Worm (Caenorhabditis elegans): ENCODE results near the gene ZC376.8.

The ZC376.8 gene

DNA sequence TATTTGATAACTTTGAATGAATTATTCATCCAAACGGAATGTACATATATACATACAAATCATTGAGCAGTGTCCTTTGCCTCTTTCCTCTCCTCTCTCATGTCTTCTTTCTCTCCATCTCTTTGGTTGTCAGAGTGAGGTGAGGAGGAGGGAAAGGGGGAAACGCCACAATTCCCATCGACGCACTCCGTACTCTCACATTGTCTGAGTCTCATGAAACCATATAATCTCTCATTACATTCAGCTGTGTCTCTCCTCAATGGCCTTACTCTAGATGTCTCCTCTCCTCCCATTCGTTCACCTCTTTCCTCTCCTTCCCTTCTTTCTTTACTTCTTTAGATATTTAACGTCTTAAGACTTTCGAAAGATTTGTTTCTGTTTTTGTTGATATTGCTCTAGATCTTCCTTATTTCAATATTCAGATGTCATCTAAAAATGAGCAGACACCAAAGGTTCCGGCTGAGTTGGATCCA is 2.4 kb upstream of the ZC376.8 start, which contains the start of gene ceh-74:
Gene ceh-74 (plus strand): TSS at position 423 of the 473 bp plus-strand sequence.
- no peak for TF ChIP-seq ets-7 (tag; optimal IDR thresholded peaks at IDR 0.05)
- TF ChIP-seq sea-1 (GFP tag; conservative IDR thresholded peaks at IDR 0.05) = no peak
- TF ChIP-seq aly-1 (tag; optimal IDR thresholded peaks at IDR 0.05) = no peak
- no peak for TF ChIP-seq hnd-1 (tag; optimal IDR thresholded peaks at IDR 0.05)
- TF ChIP-seq tra-4 (tag; optimal IDR thresholded peaks at IDR 0.05) = no peak

- no peak for TF ChIP-seq tbx-37 (GFP tag; conservative IDR thresholded peaks at IDR 0.05)
- no peak for TF ChIP-seq aly-1 (tag; optimal IDR thresholded peaks at IDR 0.05)
- TF ChIP-seq tra-4 (tag; optimal IDR thresholded peaks at IDR 0.05) = no peak
- TF ChIP-seq B0310.2 (tag; optimal IDR thresholded peaks at IDR 0.05) = no peak
- TF ChIP-seq pes-1 (GFP tag; IDR thresholded peaks at IDR 0.05) = no peak
- TF ChIP-seq hmbx-1 (tag; optimal IDR thresholded peaks at IDR 0.05) = no peak
- TF ChIP-seq ceh-13 (GFP tag; optimal IDR thresholded peaks at IDR 0.05) = no peak
- TF ChIP-seq hmg-4 (GFP tag; optimal IDR thresholded peaks at IDR 0.05) = no peak
- TF ChIP-seq ama-1 (optimal IDR thresholded peaks at IDR 0.05) = no peak
- no peak for TF ChIP-seq sea-1 (GFP tag; conservative IDR thresholded peaks at IDR 0.05)
- no peak for TF ChIP-seq hnd-1 (tag; optimal IDR thresholded peaks at IDR 0.05)
- TF ChIP-seq F13C5.2 (tag; optimal IDR thresholded peaks at IDR 0.05) = no peak
- no peak for TF ChIP-seq flt-1 (GFP tag; IDR thresholded peaks at IDR 0.05)
- TF ChIP-seq scrt-1 (GFP tag; IDR thresholded peaks at IDR 0.05) = no peak
- TF ChIP-seq tbx-11 (GFP tag; IDR thresholded peaks at IDR 0.05) = no peak
- TF ChIP-seq ceh-36 (tag; optimal IDR thresholded peaks at IDR 0.05) = no peak
- TF ChIP-seq ets-7 (tag; optimal IDR thresholded peaks at IDR 0.05) = no peak
These were observed 2.8 kb downstream of the ZC376.8 start, which contains the start of gene cest-2.3 for ce11 chrV:14182860-14183259. TSS of gene cest-2.3 (minus strand) at chrV:14182960.

DNA sequence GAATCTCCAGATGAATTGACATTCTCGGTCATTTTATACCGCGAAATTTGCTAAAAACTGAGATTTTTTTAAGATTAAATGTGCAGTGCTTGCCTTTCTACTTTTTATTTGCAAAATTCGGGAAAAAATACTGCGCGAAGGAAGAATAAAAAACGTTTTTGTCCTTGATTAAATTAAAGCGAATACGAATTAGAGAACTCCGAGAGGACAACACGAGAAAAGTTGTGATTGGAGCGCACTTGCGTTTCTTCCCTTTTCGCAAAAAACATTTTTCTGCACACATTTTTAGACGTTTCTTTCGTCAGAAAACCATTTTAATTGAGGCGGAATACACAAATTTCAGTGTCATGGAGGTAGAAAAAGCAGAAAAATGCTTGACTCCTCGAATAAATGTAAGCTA is 5.4 kb downstream of the ZC376.8 start, which contains the start of the genes trm-1 and ints-2:
Gene trm-1 (minus strand): TSS at position 175 of the 400 bp plus-strand sequence.
Gene ints-2 (plus strand): TSS at position 249 of the 400 bp plus-strand sequence.
- TF ChIP-seq ets-7 (tag; optimal IDR thresholded peaks at IDR 0.05) = no peak
- no peak for TF ChIP-seq F13C5.2 (tag; optimal IDR thresholded peaks at IDR 0.05)
- TF ChIP-seq ceh-36 (tag; optimal IDR thresholded peaks at IDR 0.05) = no peak
- no peak for TF ChIP-seq hnd-1 (tag; optimal IDR thresholded peaks at IDR 0.05)
- TF ChIP-seq ceh-13 (GFP tag; optimal IDR thresholded peaks at IDR 0.05) = no peak
- no peak for TF ChIP-seq scrt-1 (GFP tag; IDR thresholded peaks at IDR 0.05)
- no peak for TF ChIP-seq sea-1 (GFP tag; conservative IDR thresholded peaks at IDR 0.05)
- no peak for TF ChIP-seq ama-1 (optimal IDR thresholded peaks at IDR 0.05)
- TF ChIP-seq aly-1 (tag; optimal IDR thresholded peaks at IDR 0.05) = no peak
- no peak for TF ChIP-seq B0310.2 (tag; optimal IDR thresholded peaks at IDR 0.05)
- no peak for TF ChIP-seq hmbx-1 (tag; optimal IDR thresholded peaks at IDR 0.05)

ce11 chrV:14187104-14187503 is 7.1 kb downstream of the ZC376.8 start:
- no peak for TF ChIP-seq B0310.2 (tag; optimal IDR thresholded peaks at IDR 0.05)
- TF ChIP-seq ceh-36 (tag; optimal IDR thresholded peaks at IDR 0.05) = no peak
- TF ChIP-seq F13C5.2 (tag; optimal IDR thresholded peaks at IDR 0.05) = no peak
- no peak for TF ChIP-seq flt-1 (GFP tag; IDR thresholded peaks at IDR 0.05)
- TF ChIP-seq sea-1 (GFP tag; conservative IDR thresholded peaks at IDR 0.05) = no peak
- TF ChIP-seq aly-1 (tag; optimal IDR thresholded peaks at IDR 0.05) = no peak
- no peak for TF ChIP-seq tbx-37 (GFP tag; conservative IDR thresholded peaks at IDR 0.05)
- no peak for TF ChIP-seq tra-4 (tag; optimal IDR thresholded peaks at IDR 0.05)
- no peak for TF ChIP-seq tbx-11 (GFP tag; IDR thresholded peaks at IDR 0.05)
- no peak for TF ChIP-seq scrt-1 (GFP tag; IDR thresholded peaks at IDR 0.05)
- no peak for TF ChIP-seq hnd-1 (tag; optimal IDR thresholded peaks at IDR 0.05)
- no peak for TF ChIP-seq hmbx-1 (tag; optimal IDR thresholded peaks at IDR 0.05)
- no peak for TF ChIP-seq pes-1 (GFP tag; IDR thresholded peaks at IDR 0.05)
- TF ChIP-seq ceh-13 (GFP tag; optimal IDR thresholded peaks at IDR 0.05) = no peak
- TF ChIP-seq ets-7 (tag; optimal IDR thresholded peaks at IDR 0.05) = no peak

DNA sequence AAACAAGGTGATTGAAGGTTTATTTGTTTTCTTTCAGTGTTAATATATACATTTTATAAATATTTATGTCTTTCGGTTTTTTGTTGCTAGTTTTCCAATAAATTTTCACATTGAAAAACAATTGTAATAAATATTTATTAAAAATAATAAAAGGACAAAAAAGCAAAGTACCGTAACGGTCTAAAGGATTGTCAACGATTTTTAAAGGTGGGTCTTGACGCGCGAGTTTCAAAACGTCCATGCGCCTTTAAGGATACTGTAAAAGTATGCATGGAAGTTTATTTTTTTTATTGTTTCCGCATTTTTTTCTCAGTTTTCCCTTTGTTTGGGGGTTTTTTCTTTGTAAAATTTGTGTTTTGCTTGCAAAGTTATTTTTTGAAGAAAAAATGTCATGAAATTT is 12.8 kb downstream of the ZC376.8 start:
- TF ChIP-seq pes-1 (GFP tag; IDR thresholded peaks at IDR 0.05) (no peak), ceh-13 (GFP tag; optimal IDR thresholded peaks at IDR 0.05) (no peak), hnd-1 (tag; optimal IDR thresholded peaks at IDR 0.05) (no peak), tra-4 (tag; optimal IDR thresholded peaks at IDR 0.05) (no peak), F13C5.2 (tag; optimal IDR thresholded peaks at IDR 0.05) (no peak), aly-1 (tag; optimal IDR thresholded peaks at IDR 0.05) (no peak), ama-1 (optimal IDR thresholded peaks at IDR 0.05) (no peak), ets-7 (tag; optimal IDR thresholded peaks at IDR 0.05) (no peak), sea-1 (GFP tag; conservative IDR thresholded peaks at IDR 0.05) (no peak), hmbx-1 (tag; optimal IDR thresholded peaks at IDR 0.05) (no peak), tbx-37 (GFP tag; conservative IDR thresholded peaks at IDR 0.05) (no peak)

ce11 chrV:14193451-14193850 is 13.4 kb downstream of the ZC376.8 start, which contains the start of gene atfs-1:
TSS of gene atfs-1 (plus strand) at chrV:14193663.
- TF ChIP-seq tbx-37 (GFP tag; conservative IDR thresholded peaks at IDR 0.05) (no peak), ceh-36 (tag; optimal IDR thresholded peaks at IDR 0.05) (no peak), aly-1 (tag; optimal IDR thresholded peaks at IDR 0.05) (no peak), flt-1 (GFP tag; IDR thresholded peaks at IDR 0.05) (no peak), hmg-4 (GFP tag; optimal IDR thresholded peaks at IDR 0.05) (no peak), ceh-13 (GFP tag; optimal IDR thresholded peaks at IDR 0.05) (no peak), ama-1 (optimal IDR thresholded peaks at IDR 0.05) (no peak), sea-1 (GFP tag; conservative IDR thresholded peaks at IDR 0.05) (no peak), tbx-11 (GFP tag; IDR thresholded peaks at IDR 0.05) (no peak), scrt-1 (GFP tag; IDR thresholded peaks at IDR 0.05) (no peak), B0310.2 (tag; optimal IDR thresholded peaks at IDR 0.05) (no peak), hmbx-1 (tag; optimal IDR thresholded peaks at IDR 0.05) (no peak), tra-4 (tag; optimal IDR thresholded peaks at IDR 0.05) (no peak)

DNA sequence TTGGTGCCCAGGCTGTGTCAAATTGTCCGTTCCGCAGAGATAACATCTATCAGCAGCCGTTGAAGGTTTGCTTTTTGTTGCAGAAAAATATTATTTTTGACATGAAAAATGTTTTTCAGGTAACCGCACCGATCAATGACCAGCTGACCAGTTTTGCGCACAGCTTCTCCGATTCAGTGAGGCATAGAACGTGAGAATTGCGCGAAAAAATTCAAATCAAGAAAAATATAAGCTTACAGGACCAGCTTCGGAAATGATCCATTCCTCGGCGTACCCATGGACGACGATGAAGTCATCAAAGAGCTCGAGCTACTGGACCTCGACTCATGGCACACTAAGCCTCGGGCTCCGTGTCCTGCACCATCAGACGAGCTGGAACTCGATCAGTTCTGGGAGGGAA is 14.5 kb downstream of the ZC376.8 start:
- no peak for TF ChIP-seq hmg-4 (GFP tag; optimal IDR thresholded peaks at IDR 0.05)
- TF ChIP-seq B0310.2 (tag; optimal IDR thresholded peaks at IDR 0.05) = no peak
- no peak for TF ChIP-seq ceh-13 (GFP tag; optimal IDR thresholded peaks at IDR 0.05)
- TF ChIP-seq pes-1 (GFP tag; IDR thresholded peaks at IDR 0.05) = no peak
- no peak for TF ChIP-seq tra-4 (tag; optimal IDR thresholded peaks at IDR 0.05)
- no peak for TF ChIP-seq tbx-11 (GFP tag; IDR thresholded peaks at IDR 0.05)
- TF ChIP-seq ceh-36 (tag; optimal IDR thresholded peaks at IDR 0.05) = no peak
- TF ChIP-seq flt-1 (GFP tag; IDR thresholded peaks at IDR 0.05) = no peak
- no peak for TF ChIP-seq sea-1 (GFP tag; conservative IDR thresholded peaks at IDR 0.05)
- no peak for TF ChIP-seq scrt-1 (GFP tag; IDR thresholded peaks at IDR 0.05)
- no peak for TF ChIP-seq F13C5.2 (tag; optimal IDR thresholded peaks at IDR 0.05)
- TF ChIP-seq tbx-37 (GFP tag; conservative IDR thresholded peaks at IDR 0.05) = no peak
- no peak for TF ChIP-seq aly-1 (tag; optimal IDR thresholded peaks at IDR 0.05)
- no peak for TF ChIP-seq ets-7 (tag; optimal IDR thresholded peaks at IDR 0.05)
- no peak for TF ChIP-seq hnd-1 (tag; optimal IDR thresholded peaks at IDR 0.05)
- TF ChIP-seq hmbx-1 (tag; optimal IDR thresholded peaks at IDR 0.05) = no peak
- no peak for TF ChIP-seq ama-1 (optimal IDR thresholded peaks at IDR 0.05)
